Fruit fly (Drosophila melanogaster) whole organism, embryonic: ENCODE results near the gene CG6006.

ENCODE experiments used
- Aef1 ChIP-seq: fragments of 200-800 bp; sonication (Bioruptor generic); IDR thresholded peaks from 3 replicates; pipeline ENCODE4 v1.3.6; 2022; ENCODE audit warnings: missing biosample characterization, missing genetic modification characterization
- Asciz ChIP-seq: fragments of 200-800 bp; sonication (Bioruptor generic); optimal IDR thresholded peaks from 2 replicates; lab custom pipeline; 2017; ENCODE audit warnings: missing biosample characterization, mild to moderate bottlenecking, missing genetic modification characterization, missing genetic modification reagents
- BEAF-32 ChIP-seq: fragments of 200-800 bp; sonication (Bioruptor generic); optimal IDR thresholded peaks from 3 replicates; lab custom pipeline; 2017; ENCODE audit warnings: missing biosample characterization, missing genetic modification characterization, mild to moderate bottlenecking, moderate library complexity, missing genetic modification reagents
- CG12155 ChIP-seq: fragments of 200-800 bp; sonication (Bioruptor generic); optimal IDR thresholded peaks from 3 replicates; lab custom pipeline; 2016; ENCODE audit warnings: missing biosample characterization, missing genetic modification characterization
- CG1603 ChIP-seq: fragments of 200-800 bp; sonication (Bioruptor generic); optimal IDR thresholded peaks from 2 replicates; lab custom pipeline; 2019; ENCODE audit warnings: missing biosample characterization, mild to moderate bottlenecking, missing genetic modification characterization, moderate library complexity
- CG1647 ChIP-seq: fragments of 200-800 bp; sonication (Bioruptor generic); optimal IDR thresholded peaks from 3 replicates; lab custom pipeline; 2016; ENCODE audit warnings: missing biosample characterization, missing genetic modification characterization
- CG17359 ChIP-seq: fragments of 200-800 bp; sonication (Bioruptor generic); optimal IDR thresholded peaks from 3 replicates; lab custom pipeline; 2018; ENCODE audit warnings: missing biosample characterization, mild to moderate bottlenecking, missing genetic modification characterization, moderate library complexity
- CG17612 ChIP-seq: fragments of 200-800 bp; sonication (Bioruptor generic); IDR thresholded peaks from 2 replicates; pipeline ENCODE4 v1.3.6; 2022; ENCODE audit warnings: missing biosample characterization, missing genetic modification characterization
- CG17912 ChIP-seq: fragments of 200-800 bp; sonication (Bioruptor generic); optimal IDR thresholded peaks from 2 replicates; lab custom pipeline; 2018; ENCODE audit warnings: missing biosample characterization, mild to moderate bottlenecking, missing genetic modification characterization
- CG34376 ChIP-seq: fragments of 200-800 bp; sonication (Bioruptor generic); optimal IDR thresholded peaks from 2 replicates; lab custom pipeline; 2018; ENCODE audit warnings: missing biosample characterization, mild to moderate bottlenecking, missing genetic modification characterization
- CG4360 ChIP-seq: fragments of 200-800 bp; sonication (Bioruptor generic); IDR thresholded peaks from 2 replicates; pipeline ENCODE4 v1.3.6; 2022; ENCODE audit warnings: missing biosample characterization, missing genetic modification characterization
- CG5180 ChIP-seq: fragments of 200-800 bp; sonication (Bioruptor generic); optimal IDR thresholded peaks from 3 replicates; lab custom pipeline; 2017; ENCODE audit warnings: missing biosample characterization, missing genetic modification characterization, mild to moderate bottlenecking, moderate library complexity, missing genetic modification reagents
- CG6272 ChIP-seq: fragments of 200-800 bp; sonication (Bioruptor generic); IDR thresholded peaks from 2 replicates; pipeline ENCODE4 v1.3.6; 2022; ENCODE audit warnings: missing biosample characterization, missing genetic modification characterization
- CG7556 ChIP-seq: fragments of 200-800 bp; sonication (Bioruptor generic); optimal IDR thresholded peaks from 2 replicates; lab custom pipeline; 2017; ENCODE audit warnings: missing biosample characterization, mild to moderate bottlenecking, missing genetic modification characterization
- CG9215 ChIP-seq: fragments of 200-800 bp; sonication (Bioruptor generic); IDR thresholded peaks from 2 replicates; pipeline ENCODE4 v1.3.6; 2022; ENCODE audit warnings: missing biosample characterization, missing genetic modification characterization
- Dfd ChIP-seq, 2 experiments: fragments of >200 bp; optimal IDR thresholded peaks; 2 replicates each; lab custom pipeline; 2017; ENCODE audit warnings: missing biosample characterization in 2 of 2, missing genetic modification characterization in 2 of 2
- Dip3 ChIP-seq: fragments of 200-800 bp; sonication (Bioruptor generic); optimal IDR thresholded peaks from 3 replicates; lab custom pipeline; 2016; ENCODE audit warnings: missing biosample characterization, missing genetic modification characterization
- Ets97D ChIP-seq: fragments of 200-800 bp; sonication (Bioruptor generic); optimal IDR thresholded peaks from 3 replicates; lab custom pipeline; 2016; ENCODE audit warnings: missing biosample characterization, missing genetic modification characterization
- GATAe ChIP-seq: fragments of 200-800 bp; sonication (Bioruptor generic); conservative IDR thresholded peaks from 2 replicates; pipeline ENCODE4 v1.3.6; 2022; ENCODE audit warnings: missing biosample characterization, missing genetic modification characterization
- Hr51 ChIP-seq, 2 experiments: fragments of 200-800 bp; sonication (Bioruptor generic); optimal IDR thresholded peaks; 2 replicates in 1 of 2; 3 replicates in 1 of 2; lab custom pipeline; 2016 to 2018; ENCODE audit warnings: missing biosample characterization in 2 of 2, missing genetic modification characterization in 2 of 2, mild to moderate bottlenecking in 1 of 2, moderate library complexity in 1 of 2
- Max ChIP-seq: fragments of 200-800 bp; sonication (Bioruptor generic); optimal IDR thresholded peaks from 2 replicates; lab custom pipeline; 2016; ENCODE audit warnings: missing biosample characterization, mild to moderate bottlenecking, missing genetic modification characterization
- NC2β ChIP-seq: fragments of 200-800 bp; sonication (Bioruptor generic); optimal IDR thresholded peaks from 2 replicates; lab custom pipeline; 2016; ENCODE audit warnings: missing biosample characterization, missing genetic modification characterization
- Opbp ChIP-seq: fragments of 200-800 bp; sonication (Bioruptor generic); IDR thresholded peaks from 3 replicates; pipeline ENCODE4 v1.3.6; 2022; ENCODE audit warnings: missing biosample characterization, missing genetic modification characterization; ENCODE audit not compliant: partially characterized antibody
- Optix ChIP-seq: fragments of 200-800 bp; sonication (Bioruptor generic); IDR thresholded peaks from 3 replicates; pipeline ENCODE4 v1.3.6; 2022; ENCODE audit warnings: missing biosample characterization, missing genetic modification characterization
- Poxn ChIP-seq: fragments of 200-800 bp; sonication (Bioruptor generic); IDR thresholded peaks from 2 replicates; pipeline ENCODE4 v1.3.6; 2022; ENCODE audit warnings: missing biosample characterization, missing genetic modification characterization
- Trl ChIP-seq, 3 experiments: fragments of >200 bp in 2 of 3; fragments of 200-800 bp in 1 of 3; sonication (Bioruptor generic) in 1 of 3; optimal IDR thresholded peaks; 2 replicates in 1 of 3; 3 replicates in 2 of 3; lab custom pipeline; 2016 to 2017; ENCODE audit warnings: missing biosample characterization in 1 of 3, missing genetic modification characterization in 1 of 3
- Vsx1 ChIP-seq: fragments of 200-800 bp; sonication (Bioruptor generic); optimal IDR thresholded peaks from 2 replicates; lab custom pipeline; 2017; ENCODE audit warnings: missing biosample characterization, mild to moderate bottlenecking, missing genetic modification characterization, missing genetic modification reagents
- amos ChIP-seq: fragments of 200-800 bp; sonication (Bioruptor generic); IDR thresholded peaks from 2 replicates; pipeline ENCODE4 v1.3.6; 2022; ENCODE audit warnings: missing biosample characterization, missing genetic modification characterization; ENCODE audit not compliant: partially characterized antibody
- cg ChIP-seq: fragments of 200-800 bp; sonication (Bioruptor generic); optimal IDR thresholded peaks from 3 replicates; lab custom pipeline; 2019; ENCODE audit warnings: missing biosample characterization, mild to moderate bottlenecking, missing genetic modification characterization, moderate library complexity
- croc ChIP-seq: fragments of 200-800 bp; sonication (Bioruptor generic); conservative IDR thresholded peaks from 3 replicates; pipeline ENCODE4 v1.3.6; 2022; ENCODE audit warnings: missing biosample characterization, missing genetic modification characterization
- dan ChIP-seq: fragments of 200-800 bp; sonication (Bioruptor generic); IDR thresholded peaks from 2 replicates; pipeline ENCODE4 v1.3.6; 2022; ENCODE audit warnings: missing biosample characterization, missing genetic modification characterization
- danr ChIP-seq: fragments of 200-800 bp; sonication (Bioruptor generic); IDR thresholded peaks from 2 replicates; pipeline ENCODE4 v1.3.6; 2022; ENCODE audit warnings: missing biosample characterization, missing genetic modification characterization
- dati ChIP-seq: fragments of 200-800 bp; sonication (Bioruptor generic); IDR thresholded peaks from 2 replicates; pipeline ENCODE4 v1.3.6; 2022; ENCODE audit warnings: missing biosample characterization, missing genetic modification characterization
- dm ChIP-seq: fragments of 200-800 bp; sonication (Bioruptor generic); optimal IDR thresholded peaks from 3 replicates; lab custom pipeline; 2016; ENCODE audit warnings: missing biosample characterization, missing genetic modification characterization
- dysf ChIP-seq: fragments of 200-800 bp; sonication (Bioruptor generic); IDR thresholded peaks from 3 replicates; pipeline ENCODE4 v1.3.6; 2022; ENCODE audit warnings: missing biosample characterization, missing genetic modification characterization
- esg ChIP-seq: fragments of 200-800 bp; sonication (Bioruptor generic); conservative IDR thresholded peaks from 2 replicates; pipeline ENCODE4 v1.3.6; 2022; ENCODE audit warnings: missing biosample characterization, missing genetic modification characterization
- fru ChIP-seq: fragments of >200 bp; optimal IDR thresholded peaks from 2 replicates; lab custom pipeline; 2017
- jigr1 ChIP-seq: fragments of 200-800 bp; sonication (Bioruptor generic); IDR thresholded peaks from 3 replicates; pipeline ENCODE4 v1.3.6; 2022; ENCODE audit warnings: missing biosample characterization, missing genetic modification characterization
- lmd ChIP-seq: fragments of 200-800 bp; sonication (Bioruptor generic); IDR thresholded peaks from 2 replicates; pipeline ENCODE4 v1.3.6; 2022; ENCODE audit warnings: missing biosample characterization, missing genetic modification characterization
- org-1 ChIP-seq: fragments of 200-800 bp; sonication (Bioruptor generic); optimal IDR thresholded peaks from 2 replicates; lab custom pipeline; 2017; ENCODE audit warnings: missing biosample characterization, missing genetic modification characterization
- pfk ChIP-seq: fragments of 200-800 bp; sonication (Bioruptor generic); optimal IDR thresholded peaks from 2 replicates; lab custom pipeline; 2018; ENCODE audit warnings: missing biosample characterization, mild to moderate bottlenecking, missing genetic modification characterization, moderate library complexity
- pros ChIP-seq: fragments of 200-800 bp; sonication (Bioruptor generic); optimal IDR thresholded peaks from 3 replicates; lab custom pipeline; 2019; ENCODE audit warnings: missing biosample characterization, mild to moderate bottlenecking, missing genetic modification characterization, moderate library complexity
- run ChIP-seq: fragments of 200-800 bp; sonication (Bioruptor generic); optimal IDR thresholded peaks from 3 replicates; lab custom pipeline; 2018; ENCODE audit warnings: missing biosample characterization, mild to moderate bottlenecking, missing genetic modification characterization
- sc ChIP-seq, 3 experiments: fragments of >200 bp in 2 of 3; fragments of 200-800 bp in 1 of 3; sonication (Bioruptor generic) in 1 of 3; optimal IDR thresholded peaks; 2 replicates in 2 of 3; 3 replicates in 1 of 3; lab custom pipeline; 2017; ENCODE audit warnings: mild to moderate bottlenecking in 1 of 3, missing biosample characterization in 1 of 3, missing genetic modification characterization in 1 of 3, missing genetic modification reagents in 1 of 3
- tll ChIP-seq, 2 experiments: fragments of 200-800 bp in 1 of 2; fragments of >200 bp in 1 of 2; sonication (Bioruptor generic) in 1 of 2; optimal IDR thresholded peaks; 2 replicates each; lab custom pipeline; 2017 to 2019; ENCODE audit warnings: missing biosample characterization in 2 of 2, missing genetic modification characterization in 2 of 2, mild to moderate bottlenecking in 1 of 2, moderate library complexity in 1 of 2
- twi ChIP-seq: fragments of 200-800 bp; optimal IDR thresholded peaks from 2 replicates; lab custom pipeline; 2019; ENCODE audit warnings: missing biosample characterization, mild to moderate bottlenecking, missing genetic modification characterization, moderate library complexity
- vfl ChIP-seq: fragments of 200-800 bp; sonication (Bioruptor generic); optimal IDR thresholded peaks from 2 replicates; lab custom pipeline; 2016; ENCODE audit warnings: missing biosample characterization, missing genetic modification characterization
- wek ChIP-seq: fragments of 200-800 bp; sonication (Bioruptor generic); optimal IDR thresholded peaks from 3 replicates; lab custom pipeline; 2018; ENCODE audit warnings: missing biosample characterization, mild to moderate bottlenecking, missing genetic modification characterization, moderate library complexity
- z ChIP-seq: fragments of 200-800 bp; sonication (Bioruptor generic); IDR thresholded peaks from 3 replicates; pipeline ENCODE4 v1.3.6; 2022; ENCODE audit warnings: missing biosample characterization, missing genetic modification characterization
- zfh2 ChIP-seq: fragments of 200-800 bp; sonication (Bioruptor generic); optimal IDR thresholded peaks from 2 replicates; lab custom pipeline; 2016; ENCODE audit warnings: missing biosample characterization, missing genetic modification characterization

Gene CG6006

DNA sequence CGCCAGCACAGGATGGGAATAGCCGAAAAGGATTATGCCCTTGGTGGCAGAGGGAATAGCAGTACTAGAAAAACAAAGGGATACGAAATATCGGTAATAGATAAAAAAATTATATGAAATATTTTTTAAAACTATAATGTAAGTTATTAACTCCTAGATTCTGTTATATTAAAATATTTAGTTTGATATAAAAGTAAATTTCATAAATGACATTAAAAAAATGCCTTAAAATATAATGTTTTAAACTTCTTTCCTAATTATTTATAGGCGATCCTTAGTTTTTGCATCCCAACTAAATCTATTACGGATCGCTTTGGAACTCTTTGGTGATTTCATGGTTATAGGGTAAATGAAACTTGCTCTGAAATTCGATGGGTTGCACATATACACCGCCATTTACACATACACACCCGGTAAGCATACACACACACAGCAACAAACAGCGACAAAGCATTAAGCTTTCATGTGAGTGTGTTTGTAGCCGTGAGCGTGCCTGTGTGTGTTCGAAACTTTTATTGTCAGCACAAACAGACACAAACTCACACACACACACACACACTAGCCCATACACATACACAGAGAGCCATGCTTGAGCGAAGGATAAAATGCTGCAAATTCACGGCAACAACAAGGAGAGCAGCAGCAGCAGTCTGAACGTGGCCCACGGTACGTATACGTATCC lies 59.2 kb downstream of the CG6006 start (continued):
- TF ChIP-seq Trl (optimal IDR thresholded peaks at IDR 0.05; lab: Kevin White, UChicago) (no peak), Trl (GFP tag; optimal IDR thresholded peaks at IDR 0.05; lab: Kevin White, UChicago) (no peak), CG17612 (GFP tag; lab: Robert Waterston, UW) (no peak), BEAF-32 (no peak), twi (no peak), Dfd (GFP tag; optimal IDR thresholded peaks at IDR 0.05; lab: Kevin White, UChicago) (no peak), jigr1 (GFP tag; lab: Robert Waterston, UW) (no peak), CG1603 (no peak), dati (GFP tag; lab: Robert Waterston, UW) (no peak), Hr51 (GFP tag; optimal IDR thresholded peaks at IDR 0.05; lab: Kevin White, UChicago) (peak in 1 of 2 experiments; percentile 36), vfl (GFP tag; lab: Kevin White, UChicago) (no peak), dm (GFP tag; lab: Kevin White, UChicago) (no peak), danr (GFP tag; lab: Robert Waterston, UW) (no peak), CG5180 (no peak), Ets97D (GFP tag; lab: Kevin White, UChicago) (no peak), dan (no peak), sc (optimal IDR thresholded peaks at IDR 0.05; lab: Kevin White, UChicago) (no peak), sc (GFP tag; optimal IDR thresholded peaks at IDR 0.05; lab: Kevin White, UChicago) (no peak), NC2β (no peak), wek (GFP tag; lab: Kevin White, UChicago) (no peak), Aef1 (GFP tag; lab: Robert Waterston, UW) (no peak), CG1647 (GFP tag; lab: Kevin White, UChicago) (no peak), CG12155 (GFP tag; lab: Kevin White, UChicago) (no peak), CG17359 (tag; lab: Kevin White, UChicago) (peak; percentile 17), CG7556 (GFP tag; lab: Kevin White, UChicago) (peak; percentile 79), pros (GFP tag; lab: Kevin White, UChicago) (no peak), fru (no peak), Asciz (peak; percentile 21), org-1 (GFP tag; lab: Kevin White, UChicago) (no peak), GATAe (GFP tag; lab: Robert Waterston, UW) (no peak), zfh2 (no peak), Dip3 (GFP tag; lab: Kevin White, UChicago) (no peak), run (no peak), pfk (no peak), cg (GFP tag; lab: Kevin White, UChicago) (peak; percentile 75), CG9215 (GFP tag; lab: Robert Waterston, UW) (no peak), tll (GFP tag; optimal IDR thresholded peaks at IDR 0.05; lab: Kevin White, UChicago) (no peak), Opbp (GFP tag; lab: Robert Waterston, UW) (no peak), esg (no peak), CG4360 (GFP tag; lab: Robert Waterston, UW) (no peak), CG17912 (GFP tag; lab: Kevin White, UChicago) (no peak), croc (GFP tag; lab: Robert Waterston, UW) (no peak; the same call in 2 of the 3 replicates), z (no peak), CG6272 (no peak), Vsx1 (no peak), Max (GFP tag; lab: Kevin White, UChicago) (no peak), amos (no peak), lmd (GFP tag; lab: Robert Waterston, UW) (no peak), CG34376 (no peak), Optix (no peak), Poxn (GFP tag; lab: Robert Waterston, UW) (no peak), dysf (GFP tag; lab: Robert Waterston, UW) (no peak)
